Worm (Caenorhabditis elegans) whole organism, L2 larva: ENCODE measurements around the gene mpz-5.
A peak's percentile ranks its signal among the peaks of the same experiment; 100 is the strongest.

ENCODE experiments used
- C34F6.9 ChIP-seq: fragments of 150-350 bp; optimal IDR thresholded peaks from 2 replicates; lab custom pipeline; 2014; ENCODE audit warnings: missing biosample characterization, missing genetic modification characterization
- R02D3.7 ChIP-seq: fragments of 150-350 bp; optimal IDR thresholded peaks from 2 replicates; lab custom pipeline; 2014; ENCODE audit warnings: missing biosample characterization, missing genetic modification characterization
- Y55F3AM.14 ChIP-seq: fragments of 200-800 bp; sonication (Bioruptor generic); optimal IDR thresholded peaks from 2 replicates; lab custom pipeline; 2018; ENCODE audit warnings: mild to moderate bottlenecking, missing genetic modification characterization, missing compliant biosample characterization
- alr-1 ChIP-seq: fragments of 150-350 bp; optimal IDR thresholded peaks from 2 replicates; lab custom pipeline; 2014; ENCODE audit warnings: missing biosample characterization, missing genetic modification characterization
- aly-2 ChIP-seq: fragments of 150-350 bp; optimal IDR thresholded peaks from 2 replicates; lab custom pipeline; 2014; ENCODE audit warnings: missing biosample characterization, missing genetic modification characterization
- ama-1 ChIP-seq: fragments of 150-350 bp; optimal IDR thresholded peaks from 2 replicates; lab custom pipeline; 2018; ENCODE audit warnings: inconsistent platforms
- blmp-1 ChIP-seq: sonication (generic microtip); optimal IDR thresholded peaks from 2 replicates; lab custom pipeline; 2017; ENCODE audit warnings: missing genetic modification characterization, mild to moderate bottlenecking, missing compliant biosample characterization, antibody characterized with exemption, moderate library complexity; ENCODE audit not compliant: insufficient read depth
- ceh-16 ChIP-seq: fragments of 150-350 bp; optimal IDR thresholded peaks from 2 replicates; lab custom pipeline; 2014; ENCODE audit warnings: missing biosample characterization, missing genetic modification characterization
- ceh-82 ChIP-seq: fragments of 150-350 bp; optimal IDR thresholded peaks from 2 replicates; lab custom pipeline; 2014; ENCODE audit warnings: missing biosample characterization, missing genetic modification characterization
- crh-2 ChIP-seq: sonication (generic microtip); optimal IDR thresholded peaks from 2 replicates; lab custom pipeline; 2017; ENCODE audit warnings: missing biosample characterization, missing genetic modification characterization
- dmd-4 ChIP-seq: sonication (generic microtip); optimal IDR thresholded peaks from 2 replicates; lab custom pipeline; 2017; ENCODE audit warnings: missing biosample characterization, missing genetic modification characterization
- egl-27 ChIP-seq: sonication (generic microtip); optimal IDR thresholded peaks from 3 replicates; lab custom pipeline; 2017; ENCODE audit warnings: missing biosample characterization, missing genetic modification reagents, missing genetic modification characterization
- elt-1 ChIP-seq: fragments of 150-350 bp; optimal IDR thresholded peaks from 2 replicates; lab custom pipeline; 2014; ENCODE audit warnings: missing biosample characterization, missing genetic modification characterization
- elt-3 ChIP-seq: sonication (generic microtip); optimal IDR thresholded peaks from 2 replicates; lab custom pipeline; 2017; ENCODE audit warnings: missing biosample characterization, missing genetic modification characterization
- fos-1 ChIP-seq: fragments of 150-350 bp; optimal IDR thresholded peaks from 2 replicates; lab custom pipeline; 2014; ENCODE audit warnings: missing biosample characterization, missing genetic modification characterization
- gmeb-1 ChIP-seq: fragments of 150-350 bp; optimal IDR thresholded peaks from 2 replicates; lab custom pipeline; 2014; ENCODE audit warnings: missing biosample characterization, missing genetic modification characterization
- lin-11 ChIP-seq: fragments of 150-350 bp; sonication (generic microtip); optimal IDR thresholded peaks from 2 replicates; lab custom pipeline; 2014; ENCODE audit warnings: missing biosample characterization, missing genetic modification characterization, inconsistent platforms, mixed read lengths
- lin-13 ChIP-seq: fragments of 150-350 bp; optimal IDR thresholded peaks from 2 replicates; lab custom pipeline; 2014; ENCODE audit warnings: missing biosample characterization, missing genetic modification reagents, missing genetic modification characterization
- lin-39 ChIP-seq: fragments of 150-350 bp; optimal IDR thresholded peaks from 2 replicates; lab custom pipeline; 2014; ENCODE audit warnings: missing biosample characterization, missing genetic modification reagents, missing genetic modification characterization
- lsy-2 ChIP-seq, 2 experiments: fragments of 150-350 bp in 1 of 2; sonication (generic microtip) in 1 of 2; optimal IDR thresholded peaks; 2 replicates each; lab custom pipeline; 2014 to 2017; ENCODE audit warnings: missing biosample characterization in 2 of 2, missing genetic modification characterization in 2 of 2
- mab-5 ChIP-seq: fragments of 150-350 bp; optimal IDR thresholded peaks from 2 replicates; lab custom pipeline; 2014; ENCODE audit warnings: missing biosample characterization, missing genetic modification characterization
- mbf-1 ChIP-seq: sonication (generic microtip); optimal IDR thresholded peaks from 2 replicates; lab custom pipeline; 2017; ENCODE audit warnings: missing biosample characterization, missing genetic modification characterization
- mdl-1 ChIP-seq, 2 experiments: fragments of 150-350 bp in 1 of 2; sonication (generic microtip) in 1 of 2; optimal IDR thresholded peaks; 2 replicates each; lab custom pipeline; 2017; ENCODE audit warnings: missing biosample characterization in 2 of 2, missing genetic modification characterization in 2 of 2
- nhr-10 ChIP-seq: sonication (generic microtip); optimal IDR thresholded peaks from 2 replicates; lab custom pipeline; 2017; ENCODE audit warnings: missing biosample characterization, missing genetic modification characterization
- nhr-11 ChIP-seq: fragments of 150-350 bp; optimal IDR thresholded peaks from 2 replicates; lab custom pipeline; 2014; ENCODE audit warnings: missing biosample characterization, missing genetic modification characterization
- nhr-129 ChIP-seq: fragments of 150-350 bp; optimal IDR thresholded peaks from 2 replicates; lab custom pipeline; 2014; ENCODE audit warnings: missing biosample characterization, missing genetic modification characterization
- nhr-23 ChIP-seq: fragments of 150-350 bp; optimal IDR thresholded peaks from 2 replicates; lab custom pipeline; 2014; ENCODE audit warnings: missing biosample characterization, missing genetic modification reagents, missing genetic modification characterization
- nhr-237 ChIP-seq: fragments of 150-350 bp; optimal IDR thresholded peaks from 2 replicates; lab custom pipeline; 2014; ENCODE audit warnings: missing biosample characterization, missing genetic modification characterization
- nhr-25 ChIP-seq: fragments of 150-350 bp; sonication (generic microtip); optimal IDR thresholded peaks from 3 replicates; lab custom pipeline; 2014; ENCODE audit warnings: missing biosample characterization, missing genetic modification characterization
- nhr-6 ChIP-seq: fragments of 150-350 bp; optimal IDR thresholded peaks from 2 replicates; lab custom pipeline; 2014; ENCODE audit warnings: missing biosample characterization, missing genetic modification characterization
- nhr-77 ChIP-seq: fragments of 150-350 bp; optimal IDR thresholded peaks from 2 replicates; lab custom pipeline; 2014; ENCODE audit warnings: missing biosample characterization, missing genetic modification characterization
- peb-1 ChIP-seq: fragments of 150-350 bp; optimal IDR thresholded peaks from 2 replicates; lab custom pipeline; 2014; ENCODE audit warnings: missing biosample characterization, missing genetic modification characterization
- sem-4 ChIP-seq: fragments of 150-350 bp; optimal IDR thresholded peaks from 2 replicates; lab custom pipeline; 2014; ENCODE audit warnings: missing biosample characterization, missing genetic modification reagents, missing genetic modification characterization
- skn-1 ChIP-seq: sonication (generic microtip); optimal IDR thresholded peaks from 2 replicates; lab custom pipeline; 2017; ENCODE audit warnings: missing biosample characterization, missing genetic modification characterization
- sma-3 ChIP-seq: sonication (generic microtip); optimal IDR thresholded peaks from 2 replicates; lab custom pipeline; 2016; ENCODE audit warnings: missing genetic modification reagents, missing genetic modification characterization, missing compliant biosample characterization
- snpc-4 ChIP-seq: fragments of 150-350 bp; optimal IDR thresholded peaks from 2 replicates; lab custom pipeline; 2014; ENCODE audit warnings: missing biosample characterization, missing genetic modification characterization
- unc-39 ChIP-seq: fragments of 150-350 bp; optimal IDR thresholded peaks from 2 replicates; lab custom pipeline; 2014; ENCODE audit warnings: missing biosample characterization, missing genetic modification characterization
- unc-62 ChIP-seq: fragments of 150-350 bp; optimal IDR thresholded peaks from 2 replicates; lab custom pipeline; 2014; ENCODE audit warnings: missing biosample characterization, missing genetic modification reagents, missing genetic modification characterization
- zag-1 ChIP-seq: fragments of 150-350 bp; optimal IDR thresholded peaks from 2 replicates; lab custom pipeline; 2014; ENCODE audit warnings: missing biosample characterization, missing genetic modification characterization
- ztf-1 ChIP-seq: fragments of 200-800 bp; sonication (Bioruptor generic); conservative IDR thresholded peaks from 2 replicates; pipeline ENCODE4 v1.3.6; 2022; ENCODE audit warnings: missing genetic modification characterization, missing compliant biosample characterization
- ztf-11 ChIP-seq: sonication (generic microtip); optimal IDR thresholded peaks from 2 replicates; lab custom pipeline; 2017; ENCODE audit warnings: missing biosample characterization, missing genetic modification characterization

The mpz-5 gene

ce11 chrIV:10388263-10388662 is 14.6 kb upstream of the mpz-5 start, which contains the start of gene R10H10.3:
TSS of gene R10H10.3 (plus strand) at chrIV:10388505.
- peak; percentile 89 for TF ChIP-seq fos-1 (tag; lab: Kevin White, UChicago)
- TF ChIP-seq nhr-11 (tag; lab: Kevin White, UChicago), result no peak
- TF ChIP-seq, all 48 proteins: peak for 1

ce11 chrIV:10387113-10387512 is 13.5 kb upstream of the mpz-5 start, which contains the start of gene nfu-1:
TSS of gene nfu-1 (plus strand) at chrIV:10387413.
- no peak for TF ChIP-seq nhr-25 (tag; lab: Kevin White, UChicago)
- no peak for TF ChIP-seq zag-1 (tag; lab: Kevin White, UChicago)
- no peak for TF ChIP-seq gmeb-1
- TF ChIP-seq nhr-10, result no peak
- no peak for TF ChIP-seq blmp-1 (tag; lab: Kevin White, UChicago)
- TF ChIP-seq mab-5 (tag; lab: Kevin White, UChicago), result no peak
- TF ChIP-seq nhr-6, result no peak
- no peak for TF ChIP-seq ama-1
- TF ChIP-seq mbf-1, result no peak
- no peak for TF ChIP-seq R02D3.7
- no peak for TF ChIP-seq ztf-1 (GFP tag; lab: Robert Waterston, UW)
- no peak for TF ChIP-seq aly-2 (tag; lab: Kevin White, UChicago)
- no peak for TF ChIP-seq dmd-4 (tag; lab: Kevin White, UChicago)
- no peak for TF ChIP-seq fos-1 (tag; lab: Kevin White, UChicago)
- no peak for TF ChIP-seq mdl-1 (tag; optimal IDR thresholded peaks at IDR 0.05; lab: Kevin White, UChicago)
- no peak for TF ChIP-seq C34F6.9 (tag; lab: Kevin White, UChicago)

- TF ChIP-seq ceh-82 (tag; lab: Kevin White, UChicago), result no peak
- TF ChIP-seq lsy-2 (tag; optimal IDR thresholded peaks at IDR 0.05; lab: Kevin White, UChicago), result no peak
- no peak for TF ChIP-seq aly-2 (tag; lab: Kevin White, UChicago)
- TF ChIP-seq mdl-1 (tag; optimal IDR thresholded peaks at IDR 0.05; lab: Kevin White, UChicago), result no peak
- no peak for TF ChIP-seq sma-3 (GFP tag; lab: Kevin White, UChicago)
- no peak for TF ChIP-seq nhr-77 (tag; lab: Kevin White, UChicago)
- no peak for TF ChIP-seq lin-11
- TF ChIP-seq ztf-1 (GFP tag; lab: Robert Waterston, UW), result no peak
- no peak for TF ChIP-seq ztf-11 (tag; lab: Kevin White, UChicago)
- no peak for TF ChIP-seq zag-1 (tag; lab: Kevin White, UChicago)
- TF ChIP-seq egl-27 (tag; lab: Kevin White, UChicago), result no peak
- TF ChIP-seq unc-62 (GFP tag; lab: Kevin White, UChicago), result no peak
- TF ChIP-seq snpc-4 (tag; lab: Kevin White, UChicago), result no peak
- no peak for TF ChIP-seq unc-39 (tag; lab: Kevin White, UChicago)
- TF ChIP-seq lin-39 (tag; lab: Kevin White, UChicago), result no peak
- no peak for TF ChIP-seq alr-1 (tag; lab: Kevin White, UChicago)
Measured at ce11 chrIV:10382894-10383293, 9.3 kb upstream of the mpz-5 start.

- TF ChIP-seq peb-1 (tag; lab: Kevin White, UChicago) (no peak), aly-2 (tag; lab: Kevin White, UChicago) (no peak), nhr-10 (no peak), alr-1 (tag; lab: Kevin White, UChicago) (no peak), nhr-77 (tag; lab: Kevin White, UChicago) (no peak), nhr-6 (no peak), blmp-1 (tag; lab: Kevin White, UChicago) (no peak), lsy-2 (tag; optimal IDR thresholded peaks at IDR 0.05; lab: Kevin White, UChicago) (no peak), nhr-11 (tag; lab: Kevin White, UChicago) (no peak), elt-3 (tag; lab: Kevin White, UChicago) (no peak), nhr-237 (tag; lab: Kevin White, UChicago) (no peak), lin-13 (GFP tag; lab: Kevin White, UChicago) (no peak), ama-1 (no peak), gmeb-1 (no peak), elt-1 (tag; lab: Kevin White, UChicago) (no peak), nhr-129 (tag; lab: Kevin White, UChicago) (no peak), mdl-1 (tag; optimal IDR thresholded peaks at IDR 0.05; lab: Kevin White, UChicago) (no peak)
Measured at ce11 chrIV:10381035-10381434, 7.4 kb upstream of the mpz-5 start.

- TF ChIP-seq lin-39 (tag; lab: Kevin White, UChicago), result no peak
- TF ChIP-seq ztf-11 (tag; lab: Kevin White, UChicago), result no peak
- no peak for TF ChIP-seq nhr-77 (tag; lab: Kevin White, UChicago)
- TF ChIP-seq peb-1 (tag; lab: Kevin White, UChicago), result no peak
- TF ChIP-seq elt-1 (tag; lab: Kevin White, UChicago), result no peak
- peak; percentile 40 for TF ChIP-seq lin-11
- no peak for TF ChIP-seq skn-1 (tag; lab: Kevin White, UChicago)
- TF ChIP-seq R02D3.7, result no peak
- no peak for TF ChIP-seq ama-1
- TF ChIP-seq ceh-16 (tag; lab: Kevin White, UChicago), result no peak
- no peak for TF ChIP-seq ztf-1 (GFP tag; lab: Robert Waterston, UW)
- no peak for TF ChIP-seq zag-1 (tag; lab: Kevin White, UChicago)
- TF ChIP-seq elt-3 (tag; lab: Kevin White, UChicago), result no peak
- no peak for TF ChIP-seq ceh-82 (tag; lab: Kevin White, UChicago)
- TF ChIP-seq lsy-2 (tag; optimal IDR thresholded peaks at IDR 0.05; lab: Kevin White, UChicago), result peak in 1 of 2 experiments; percentile 65
- TF ChIP-seq gmeb-1, result no peak
- peak; percentile 23 for TF ChIP-seq sem-4 (tag; lab: Kevin White, UChicago)
- no peak for TF ChIP-seq lin-13 (GFP tag; lab: Kevin White, UChicago)
- no peak for TF ChIP-seq nhr-11 (tag; lab: Kevin White, UChicago)
- peak; percentile 55 for TF ChIP-seq nhr-25 (tag; lab: Kevin White, UChicago)
- no peak for TF ChIP-seq unc-39 (tag; lab: Kevin White, UChicago)
- TF ChIP-seq nhr-6, result no peak
- TF ChIP-seq alr-1 (tag; lab: Kevin White, UChicago), result no peak
- TF ChIP-seq Y55F3AM.14 (GFP tag; lab: Kevin White, UChicago), result no peak
- peak; percentile 41 for TF ChIP-seq crh-2 (tag; lab: Kevin White, UChicago)
- TF ChIP-seq dmd-4 (tag; lab: Kevin White, UChicago), result no peak
- TF ChIP-seq nhr-23, result no peak
- TF ChIP-seq unc-62 (GFP tag; lab: Kevin White, UChicago), result no peak
Measured at ce11 chrIV:10380626-10381025, 7.0 kb upstream of the mpz-5 start.
